Fruit fly (Drosophila melanogaster) whole organism, embryonic: Measurements from ENCODE around the gene DNAlig4.
A peak's percentile ranks its signal among the peaks of the same experiment; 100 is the strongest.

ENCODE experiments used
- Ada2b ChIP-seq: fragments of 200-800 bp; sonication (Bioruptor generic); IDR thresholded peaks from 2 replicates; pipeline ENCODE4 v1.3.6; 2022; ENCODE audit warnings: missing biosample characterization, missing genetic modification characterization
- Atf-2 ChIP-seq: fragments of 200-800 bp; sonication (Bioruptor generic); optimal IDR thresholded peaks from 2 replicates; lab custom pipeline; 2016; ENCODE audit warnings: missing biosample characterization, missing genetic modification characterization
- CG10267 ChIP-seq: fragments of 200-800 bp; sonication (Bioruptor generic); optimal IDR thresholded peaks from 2 replicates; lab custom pipeline; 2018; ENCODE audit warnings: missing biosample characterization, mild to moderate bottlenecking, missing genetic modification characterization, moderate library complexity
- CG10321 ChIP-seq: fragments of 200-800 bp; sonication (Bioruptor generic); IDR thresholded peaks from 2 replicates; pipeline ENCODE4 v1.3.6; 2022; ENCODE audit warnings: missing biosample characterization, missing genetic modification characterization
- CG11695 ChIP-seq: fragments of 200-800 bp; sonication (Bioruptor generic); IDR thresholded peaks from 3 replicates; pipeline ENCODE4 v1.3.6; 2022; ENCODE audit warnings: missing biosample characterization, missing genetic modification characterization
- CG12744 ChIP-seq: fragments of 200-800 bp; sonication (Bioruptor generic); optimal IDR thresholded peaks from 2 replicates; lab custom pipeline; 2016; ENCODE audit warnings: missing biosample characterization, missing genetic modification characterization
- CG13894 ChIP-seq: fragments of 200-800 bp; sonication (Bioruptor generic); optimal IDR thresholded peaks from 3 replicates; lab custom pipeline; 2018; ENCODE audit warnings: missing biosample characterization, mild to moderate bottlenecking, missing genetic modification characterization, moderate library complexity
- CG14710 ChIP-seq: fragments of 200-800 bp; sonication (Bioruptor generic); optimal IDR thresholded peaks from 3 replicates; lab custom pipeline; 2019; ENCODE audit warnings: missing biosample characterization, mild to moderate bottlenecking, missing genetic modification characterization, moderate library complexity
- CG15073 ChIP-seq: fragments of 200-800 bp; sonication (Bioruptor generic); optimal IDR thresholded peaks from 2 replicates; lab custom pipeline; 2016; ENCODE audit warnings: missing biosample characterization, missing genetic modification characterization
- CG15269 ChIP-seq: fragments of 200-800 bp; sonication (Bioruptor generic); optimal IDR thresholded peaks from 2 replicates; lab custom pipeline; 2018; ENCODE audit warnings: missing biosample characterization, mild to moderate bottlenecking, missing genetic modification characterization, moderate library complexity
- CG17361 ChIP-seq: fragments of 200-800 bp; sonication (Bioruptor generic); IDR thresholded peaks from 3 replicates; pipeline ENCODE4 v1.3.6; 2022; ENCODE audit warnings: missing biosample characterization, missing genetic modification characterization
- CG18262 ChIP-seq: fragments of 200-800 bp; optimal IDR thresholded peaks from 3 replicates; lab custom pipeline; 2019; ENCODE audit warnings: missing biosample characterization, mild to moderate bottlenecking, missing genetic modification characterization, moderate library complexity
- CG2678 ChIP-seq: fragments of 200-800 bp; sonication (Bioruptor generic); optimal IDR thresholded peaks from 3 replicates; lab custom pipeline; 2019; ENCODE audit warnings: missing biosample characterization, mild to moderate bottlenecking, missing genetic modification characterization, moderate library complexity
- CG30403 ChIP-seq: fragments of 200-800 bp; sonication (Bioruptor generic); optimal IDR thresholded peaks from 3 replicates; lab custom pipeline; 2016; ENCODE audit warnings: missing biosample characterization, missing genetic modification characterization
- CG3281 ChIP-seq: fragments of 200-800 bp; sonication (Bioruptor generic); optimal IDR thresholded peaks from 3 replicates; lab custom pipeline; 2017; ENCODE audit warnings: missing biosample characterization, mild to moderate bottlenecking, missing genetic modification characterization
- CG7928 ChIP-seq: fragments of 200-800 bp; sonication (Bioruptor generic); optimal IDR thresholded peaks from 2 replicates; lab custom pipeline; 2017; ENCODE audit warnings: missing biosample characterization, mild to moderate bottlenecking, missing genetic modification characterization
- CG7963 ChIP-seq: fragments of 200-800 bp; sonication (Bioruptor generic); IDR thresholded peaks from 3 replicates; pipeline ENCODE4 v1.3.6; 2022; ENCODE audit warnings: missing biosample characterization, missing genetic modification characterization; ENCODE audit not compliant: partially characterized antibody
- CG8388 ChIP-seq: fragments of 200-800 bp; sonication (Bioruptor generic); optimal IDR thresholded peaks from 2 replicates; lab custom pipeline; 2019; ENCODE audit warnings: missing biosample characterization, mild to moderate bottlenecking, missing genetic modification characterization, moderate library complexity
- CG9609 ChIP-seq: fragments of 200-800 bp; sonication (Bioruptor generic); optimal IDR thresholded peaks from 3 replicates; lab custom pipeline; 2016; ENCODE audit warnings: missing biosample characterization, missing genetic modification characterization
- D ChIP-seq, 2 experiments: fragments of 200-800 bp in 1 of 2; fragments of >200 bp in 1 of 2; sonication (Bioruptor generic) in 1 of 2; optimal IDR thresholded peaks; 2 replicates in 1 of 2; 3 replicates in 1 of 2; lab custom pipeline; 2017; ENCODE audit warnings: mild to moderate bottlenecking in 1 of 2, missing biosample characterization in 1 of 2, missing genetic modification characterization in 1 of 2, missing genetic modification reagents in 1 of 2
- H2.0 ChIP-seq: fragments of 200-800 bp; sonication (Bioruptor generic); IDR thresholded peaks from 2 replicates; pipeline ENCODE4 v1.3.6; 2022; ENCODE audit warnings: missing biosample characterization, missing genetic modification characterization
- HHEX ChIP-seq: fragments of 200-800 bp; sonication (Bioruptor generic); optimal IDR thresholded peaks from 3 replicates; lab custom pipeline; 2017; ENCODE audit warnings: missing biosample characterization, mild to moderate bottlenecking, missing genetic modification characterization, missing genetic modification reagents
- HLH3B ChIP-seq: fragments of 200-800 bp; sonication (Bioruptor generic); IDR thresholded peaks from 2 replicates; pipeline ENCODE4 v1.3.6; 2022; ENCODE audit warnings: missing biosample characterization, missing genetic modification characterization
- Hr39 ChIP-seq: fragments of >200 bp; optimal IDR thresholded peaks from 2 replicates; lab custom pipeline; 2017
- Nf-YA ChIP-seq: fragments of 200-800 bp; sonication (Bioruptor generic); IDR thresholded peaks from 2 replicates; pipeline ENCODE4 v1.3.6; 2022; ENCODE audit warnings: missing biosample characterization, missing genetic modification characterization
- Ptx1 ChIP-seq: fragments of 200-800 bp; sonication (Bioruptor generic); IDR thresholded peaks from 2 replicates; pipeline ENCODE4 v1.3.6; 2022; ENCODE audit warnings: missing biosample characterization, missing genetic modification characterization
- Ssrp ChIP-seq: fragments of 200-800 bp; sonication (Bioruptor generic); optimal IDR thresholded peaks from 2 replicates; lab custom pipeline; 2018; ENCODE audit warnings: missing biosample characterization, mild to moderate bottlenecking, missing genetic modification characterization, moderate library complexity
- Usf ChIP-seq: fragments of 200-800 bp; sonication (Bioruptor generic); optimal IDR thresholded peaks from 2 replicates; lab custom pipeline; 2017; ENCODE audit warnings: missing genotype, missing biosample characterization, missing genetic modification characterization
- Xbp1 ChIP-seq: fragments of 200-800 bp; sonication (Bioruptor generic); optimal IDR thresholded peaks from 3 replicates; lab custom pipeline; 2016; ENCODE audit warnings: missing biosample characterization, mild to moderate bottlenecking, missing genetic modification characterization
- Xrp1 ChIP-seq: fragments of 200-800 bp; sonication (Bioruptor generic); IDR thresholded peaks from 2 replicates; pipeline ENCODE4 v1.3.6; 2022; ENCODE audit warnings: missing biosample characterization, missing genetic modification characterization
- crp ChIP-seq, 2 experiments: fragments of 200-800 bp; sonication (Bioruptor generic); optimal IDR thresholded peaks; 2 replicates in 1 of 2; 3 replicates in 1 of 2; lab custom pipeline; 2017; ENCODE audit warnings: missing biosample characterization in 2 of 2, missing genetic modification characterization in 2 of 2, mild to moderate bottlenecking in 1 of 2, moderate library complexity in 1 of 2
- dmrt99B ChIP-seq: fragments of 200-800 bp; sonication (Bioruptor generic); optimal IDR thresholded peaks from 2 replicates; lab custom pipeline; 2018; ENCODE audit warnings: missing biosample characterization, mild to moderate bottlenecking, missing genetic modification characterization, moderate library complexity
- eyg ChIP-seq: fragments of 200-800 bp; sonication (Bioruptor generic); optimal IDR thresholded peaks from 3 replicates; lab custom pipeline; 2016; ENCODE audit warnings: missing biosample characterization, missing genetic modification characterization
- fd64A ChIP-seq: fragments of 200-800 bp; sonication (Bioruptor generic); optimal IDR thresholded peaks from 3 replicates; lab custom pipeline; 2018; ENCODE audit warnings: missing biosample characterization, mild to moderate bottlenecking, missing genetic modification characterization
- gce ChIP-seq: fragments of 200-800 bp; sonication (Bioruptor generic); IDR thresholded peaks from 3 replicates; pipeline ENCODE4 v1.3.6; 2022; ENCODE audit warnings: missing biosample characterization, missing genetic modification characterization
- gem ChIP-seq: fragments of 200-800 bp; sonication (Bioruptor generic); optimal IDR thresholded peaks from 2 replicates; lab custom pipeline; 2019; ENCODE audit warnings: missing biosample characterization, mild to moderate bottlenecking, missing genetic modification characterization, moderate library complexity
- grau ChIP-seq: fragments of 200-800 bp; optimal IDR thresholded peaks from 3 replicates; lab custom pipeline; 2019; ENCODE audit warnings: missing biosample characterization, mild to moderate bottlenecking, missing genetic modification characterization, moderate library complexity
- gsb ChIP-seq: fragments of 200-800 bp; sonication (Bioruptor generic); IDR thresholded peaks from 2 replicates; pipeline ENCODE4 v1.3.6; 2022; ENCODE audit warnings: missing biosample characterization, missing genetic modification characterization
- lbe ChIP-seq: fragments of 200-800 bp; sonication (Bioruptor generic); optimal IDR thresholded peaks from 2 replicates; lab custom pipeline; 2016; ENCODE audit warnings: missing biosample characterization, mild to moderate bottlenecking, missing genetic modification characterization
- nmo ChIP-seq: fragments of 200-800 bp; sonication (Bioruptor generic); optimal IDR thresholded peaks from 2 replicates; lab custom pipeline; 2018; ENCODE audit warnings: missing biosample characterization, mild to moderate bottlenecking, missing genetic modification characterization, moderate library complexity
- phol ChIP-seq: fragments of 200-800 bp; sonication (Bioruptor generic); optimal IDR thresholded peaks from 3 replicates; lab custom pipeline; 2018; ENCODE audit warnings: missing biosample characterization, mild to moderate bottlenecking, missing genetic modification characterization, moderate library complexity
- prd ChIP-seq, 3 experiments: fragments of >200 bp in 2 of 3; fragments of 200-800 bp in 1 of 3; sonication (Bioruptor generic) in 1 of 3; optimal IDR thresholded peaks in 2 of 3; IDR thresholded peaks in 1 of 3; 2 replicates in 2 of 3; 3 replicates in 1 of 3; pipeline versions ENCODE4 v1.3.6 to Lab custom; 2017 to 2022; ENCODE audit warnings: missing biosample characterization in 1 of 3, missing genetic modification characterization in 1 of 3
- sc ChIP-seq, 3 experiments: fragments of >200 bp in 2 of 3; fragments of 200-800 bp in 1 of 3; sonication (Bioruptor generic) in 1 of 3; optimal IDR thresholded peaks; 2 replicates in 2 of 3; 3 replicates in 1 of 3; lab custom pipeline; 2017; ENCODE audit warnings: mild to moderate bottlenecking in 1 of 3, missing biosample characterization in 1 of 3, missing genetic modification characterization in 1 of 3, missing genetic modification reagents in 1 of 3
- schlank ChIP-seq: fragments of 200-800 bp; sonication (Bioruptor generic); optimal IDR thresholded peaks from 2 replicates; lab custom pipeline; 2018; ENCODE audit warnings: missing biosample characterization, mild to moderate bottlenecking, missing genetic modification characterization
- sd ChIP-seq: fragments of 200-800 bp; sonication (Bioruptor generic); optimal IDR thresholded peaks from 3 replicates; lab custom pipeline; 2018; ENCODE audit warnings: missing biosample characterization, mild to moderate bottlenecking, missing genetic modification characterization, moderate library complexity
- slp2 ChIP-seq: fragments of 200-800 bp; sonication (Bioruptor generic); optimal IDR thresholded peaks from 2 replicates; lab custom pipeline; 2016; ENCODE audit warnings: missing biosample characterization, missing genetic modification characterization
- sna ChIP-seq: fragments of 200-800 bp; sonication (Bioruptor generic); IDR thresholded peaks from 2 replicates; pipeline ENCODE4 v1.3.6; 2022; ENCODE audit warnings: missing biosample characterization, missing genetic modification characterization; ENCODE audit not compliant: partially characterized antibody
- vvl ChIP-seq: fragments of 200-800 bp; sonication (Bioruptor generic); IDR thresholded peaks from 2 replicates; pipeline ENCODE4 v1.3.6; 2022; ENCODE audit warnings: missing biosample characterization, missing genetic modification characterization
- zen2 ChIP-seq: fragments of 200-800 bp; sonication (Bioruptor generic); IDR thresholded peaks from 3 replicates; pipeline ENCODE4 v1.3.6; 2022; ENCODE audit warnings: missing biosample characterization, missing genetic modification characterization; ENCODE audit not compliant: partially characterized antibody

The DNAlig4 gene

DNA sequence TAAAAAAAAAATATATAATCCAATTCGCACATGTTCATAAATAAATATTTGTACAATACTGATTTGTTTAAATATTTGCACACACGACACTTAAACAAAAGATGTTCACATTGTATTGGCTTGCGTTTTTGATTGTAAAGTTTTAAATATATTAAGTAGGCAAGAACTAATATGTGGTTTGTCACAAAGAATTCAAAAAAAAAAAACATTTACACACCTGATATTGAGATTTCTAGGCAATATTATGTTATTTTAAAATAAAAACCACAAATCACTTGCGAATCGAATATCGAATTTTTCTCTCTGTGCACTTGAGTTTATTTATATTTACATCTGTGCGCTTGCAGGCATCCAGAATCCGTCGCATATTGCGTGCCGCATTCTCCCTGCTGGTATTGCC lies 12.0 kb upstream of the DNAlig4 start (continued):
- TF ChIP-seq CG2678 (tag; lab: Kevin White, UChicago) (peak; percentile 52), CG10321 (GFP tag; lab: Robert Waterston, UW) (no peak), phol (tag; lab: Kevin White, UChicago) (peak; percentile 44), sna (no peak), Usf (no peak), Ssrp (peak; percentile 35), CG17361 (GFP tag; lab: Robert Waterston, UW) (peak; percentile 43; the same call in 1 of the 3 replicates), schlank (tag; lab: Kevin White, UChicago) (no peak), Ada2b (peak; percentile 26; the same call in 1 of the 2 replicates), slp2 (GFP tag; lab: Kevin White, UChicago) (no peak), CG8388 (peak; percentile 45), HLH3B (GFP tag; lab: Robert Waterston, UW) (0 out of 2 replicates have a peak, but pooled peaks have one; percentile 20), CG14710 (tag; lab: Kevin White, UChicago) (peak; percentile 27), gem (peak; percentile 70), CG10267 (tag; lab: Kevin White, UChicago) (peak; percentile 26), CG11695 (GFP tag; lab: Robert Waterston, UW) (peak; percentile 39; the same call in 1 of the 3 replicates), Xbp1 (GFP tag; lab: Kevin White, UChicago) (peak; percentile 15), gce (GFP tag; lab: Robert Waterston, UW) (no peak), H2.0 (0 out of 2 replicates have a peak, but pooled peaks have one; percentile 15), prd (optimal IDR thresholded peaks at IDR 0.05; lab: Kevin White, UChicago) (no peak), prd (GFP tag; IDR thresholded peaks at IDR 0.05; lab: Robert Waterston, UW) (peak; percentile 57), sc (optimal IDR thresholded peaks at IDR 0.05; lab: Kevin White, UChicago) (no peak), sc (GFP tag; optimal IDR thresholded peaks at IDR 0.05; lab: Kevin White, UChicago) (no peak), CG7963 (GFP tag; lab: Robert Waterston, UW) (no peak), Nf-YA (no peak), grau (peak; percentile 28), CG18262 (tag; lab: Kevin White, UChicago) (peak; percentile 35), Atf-2 (GFP tag; lab: Kevin White, UChicago) (no peak), Hr39 (lab: Kevin White, UChicago) (no peak), Ptx1 (peak; percentile 12; the same call in 1 of the 2 replicates), Xrp1 (GFP tag; lab: Robert Waterston, UW) (peak; percentile 16; the same call in 1 of the 2 replicates), dmrt99B (tag; lab: Kevin White, UChicago) (peak; percentile 40), fd64A (no peak), HHEX (GFP tag; lab: Kevin White, UChicago) (no peak), CG30403 (peak; percentile 2), CG3281 (GFP tag; lab: Kevin White, UChicago) (peak; percentile 39), nmo (GFP tag; lab: Kevin White, UChicago) (peak; percentile 21), lbe (GFP tag; lab: Kevin White, UChicago) (peak; percentile 57), D (optimal IDR thresholded peaks at IDR 0.05; lab: Kevin White, UChicago) (no peak), D (GFP tag; optimal IDR thresholded peaks at IDR 0.05; lab: Kevin White, UChicago) (peak; percentile 9), CG12744 (no peak), gsb (no peak), CG15073 (GFP tag; lab: Kevin White, UChicago) (no peak), eyg (no peak), sd (tag; lab: Kevin White, UChicago) (no peak), CG13894 (no peak), CG7928 (GFP tag; lab: Kevin White, UChicago) (no peak), CG9609 (no peak), crp (GFP tag; optimal IDR thresholded peaks at IDR 0.05; lab: Kevin White, UChicago) (no peak), vvl (GFP tag; lab: Robert Waterston, UW) (no peak), CG15269 (tag; lab: Kevin White, UChicago) (peak; percentile 41), zen2 (GFP tag; lab: Robert Waterston, UW) (no peak)
